Worm (Caenorhabditis elegans) whole organism, L3 larva: Measurements from ENCODE around the gene Y15E3A.4.

ENCODE experiments used
- ama-1 ChIP-seq: fragments of 150-350 bp; optimal IDR thresholded peaks from 2 replicates; lab custom pipeline; 2018
- ceh-16 ChIP-seq: sonication (generic microtip); optimal IDR thresholded peaks from 2 replicates; lab custom pipeline; 2017; ENCODE audit warnings: missing biosample characterization, missing genetic modification characterization
- elt-2 ChIP-seq: sonication (generic microtip); optimal IDR thresholded peaks from 2 replicates; lab custom pipeline; 2016; ENCODE audit warnings: missing genetic modification reagents, mild to moderate bottlenecking, missing genetic modification characterization, missing compliant biosample characterization
- fkh-10 ChIP-seq: sonication (generic microtip); optimal IDR thresholded peaks from 2 replicates; lab custom pipeline; 2017; ENCODE audit warnings: missing biosample characterization, missing genetic modification reagents, missing genetic modification characterization
- lin-39 ChIP-seq: fragments of 150-350 bp; optimal IDR thresholded peaks from 2 replicates; lab custom pipeline; 2018; ENCODE audit warnings: missing biosample characterization, missing genetic modification reagents, missing genetic modification characterization
- nhr-11 ChIP-seq: fragments of 150-350 bp; optimal IDR thresholded peaks from 2 replicates; lab custom pipeline; 2014; ENCODE audit warnings: missing biosample characterization, missing genetic modification characterization
- ztf-11 ChIP-seq: fragments of 150-350 bp; optimal IDR thresholded peaks from 2 replicates; lab custom pipeline; 2014; ENCODE audit warnings: missing biosample characterization, missing genetic modification characterization

DNA sequence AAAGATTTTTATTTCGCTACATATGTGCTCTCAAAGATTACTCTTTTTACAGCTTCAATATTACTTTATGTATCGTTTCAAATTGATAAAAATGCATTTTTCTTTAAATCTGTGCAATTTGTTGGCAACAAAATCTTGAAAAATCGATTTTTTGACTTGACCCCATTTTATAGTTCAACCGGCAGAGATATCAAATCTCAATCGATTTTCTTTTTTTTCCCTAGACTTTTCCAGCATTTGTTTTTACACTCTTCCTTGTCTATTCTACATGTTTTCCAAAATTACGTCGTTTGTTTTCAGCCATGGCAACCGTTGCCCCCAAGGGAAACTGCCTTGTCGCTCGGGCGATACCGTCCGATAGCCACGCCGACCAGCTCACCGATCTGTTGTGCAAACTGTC, 24.2 kb downstream of the Y15E3A.4 start, which contains the start of gene nfki-1:
- no peak for TF ChIP-seq elt-2 (tag; lab: Kevin White, UChicago)
- TF ChIP-seq ama-1 (lab: Kevin White, UChicago), result no peak
- TF ChIP-seq ztf-11, result no peak
- no peak for TF ChIP-seq lin-39 (tag; lab: Kevin White, UChicago)
- TF ChIP-seq fkh-10 (GFP tag; lab: Kevin White, UChicago), result no peak
- TF ChIP-seq ceh-16, result no peak
- TF ChIP-seq nhr-11, result no peak
